Fruit fly (Drosophila melanogaster) whole organism, embryonic: ENCODE results near the gene CG3368.

Source experiments
- BEAF-32 ChIP-seq: fragments of 200-800 bp; sonication (Bioruptor generic); optimal IDR thresholded peaks from 3 replicates; lab custom pipeline; 2017; ENCODE audit warnings: missing biosample characterization, missing genetic modification characterization, mild to moderate bottlenecking, moderate library complexity, missing genetic modification reagents
- CG11247 ChIP-seq: fragments of 200-800 bp; sonication (Bioruptor generic); IDR thresholded peaks from 2 replicates; pipeline ENCODE4 v1.3.6; 2022; ENCODE audit warnings: missing biosample characterization, missing genetic modification characterization
- CG11504 ChIP-seq: fragments of 200-800 bp; sonication (Bioruptor generic); optimal IDR thresholded peaks from 3 replicates; lab custom pipeline; 2019; ENCODE audit warnings: missing biosample characterization, mild to moderate bottlenecking, missing genetic modification characterization, moderate library complexity
- CG13775 ChIP-seq: fragments of 200-800 bp; sonication (Bioruptor generic); optimal IDR thresholded peaks from 3 replicates; lab custom pipeline; 2017; ENCODE audit warnings: missing biosample characterization, mild to moderate bottlenecking, missing genetic modification characterization
- CG1529 ChIP-seq: fragments of 200-800 bp; sonication (Bioruptor generic); optimal IDR thresholded peaks from 3 replicates; lab custom pipeline; 2018; ENCODE audit warnings: missing biosample characterization, missing genetic modification characterization
- CG15696 ChIP-seq: fragments of 200-800 bp; sonication (Bioruptor generic); optimal IDR thresholded peaks from 2 replicates; lab custom pipeline; 2019; ENCODE audit warnings: missing biosample characterization, mild to moderate bottlenecking, missing genetic modification characterization, moderate library complexity
- CG17568 ChIP-seq: fragments of 200-800 bp; sonication (Bioruptor generic); optimal IDR thresholded peaks from 2 replicates; lab custom pipeline; 2018; ENCODE audit warnings: missing biosample characterization, mild to moderate bottlenecking, missing genetic modification characterization, moderate library complexity
- CG17912 ChIP-seq: fragments of 200-800 bp; sonication (Bioruptor generic); optimal IDR thresholded peaks from 2 replicates; lab custom pipeline; 2018; ENCODE audit warnings: missing biosample characterization, mild to moderate bottlenecking, missing genetic modification characterization
- CG1792 ChIP-seq: fragments of 200-800 bp; sonication (Bioruptor generic); optimal IDR thresholded peaks from 2 replicates; lab custom pipeline; 2016; ENCODE audit warnings: missing biosample characterization, missing genetic modification characterization
- CG30431 ChIP-seq: fragments of 200-800 bp; sonication (Bioruptor generic); optimal IDR thresholded peaks from 2 replicates; lab custom pipeline; 2017; ENCODE audit warnings: missing biosample characterization, missing genetic modification characterization
- CG7963 ChIP-seq: fragments of 200-800 bp; sonication (Bioruptor generic); IDR thresholded peaks from 3 replicates; pipeline ENCODE4 v1.3.6; 2022; ENCODE audit warnings: missing biosample characterization, missing genetic modification characterization; ENCODE audit not compliant: partially characterized antibody
- CG9609 ChIP-seq: fragments of 200-800 bp; sonication (Bioruptor generic); optimal IDR thresholded peaks from 3 replicates; lab custom pipeline; 2016; ENCODE audit warnings: missing biosample characterization, missing genetic modification characterization
- CG9876 ChIP-seq: fragments of 200-800 bp; sonication (Bioruptor generic); optimal IDR thresholded peaks from 2 replicates; lab custom pipeline; 2016; ENCODE audit warnings: missing biosample characterization, missing genetic modification characterization
- HLH4C ChIP-seq: fragments of 200-800 bp; sonication (Bioruptor generic); IDR thresholded peaks from 3 replicates; pipeline ENCODE4 v1.3.6; 2022; ENCODE audit warnings: missing biosample characterization, missing genetic modification characterization; ENCODE audit not compliant: partially characterized antibody
- Jarid2 ChIP-seq: fragments of 200-800 bp; sonication (Bioruptor generic); optimal IDR thresholded peaks from 3 replicates; lab custom pipeline; 2017; ENCODE audit warnings: mild to moderate bottlenecking, missing biosample characterization, missing genetic modification reagents, missing genetic modification characterization
- MBD-R2 ChIP-seq: fragments of 200-800 bp; sonication (Bioruptor generic); IDR thresholded peaks from 2 replicates; pipeline ENCODE4 v1.3.6; 2022; ENCODE audit warnings: missing biosample characterization, missing genetic modification characterization
- Meics ChIP-seq: fragments of 200-800 bp; sonication (Bioruptor generic); optimal IDR thresholded peaks from 2 replicates; lab custom pipeline; 2017; ENCODE audit warnings: missing biosample characterization, mild to moderate bottlenecking, missing genetic modification characterization
- Mes4 ChIP-seq: fragments of 200-800 bp; sonication (Bioruptor generic); optimal IDR thresholded peaks from 2 replicates; lab custom pipeline; 2016; ENCODE audit warnings: missing biosample characterization, missing genetic modification characterization
- Neu2 ChIP-seq: fragments of 200-800 bp; sonication (Bioruptor generic); optimal IDR thresholded peaks from 3 replicates; lab custom pipeline; 2016; ENCODE audit warnings: missing biosample characterization, missing genetic modification characterization, borderline replicate concordance
- Nf-YB ChIP-seq: fragments of 200-800 bp; sonication (Bioruptor generic); optimal IDR thresholded peaks from 3 replicates; lab custom pipeline; 2019; ENCODE audit warnings: missing biosample characterization, mild to moderate bottlenecking, missing genetic modification characterization, moderate library complexity
- NfI ChIP-seq: fragments of 200-800 bp; sonication (Bioruptor generic); optimal IDR thresholded peaks from 3 replicates; lab custom pipeline; 2018; ENCODE audit warnings: missing biosample characterization, mild to moderate bottlenecking, missing genetic modification characterization, moderate library complexity
- PHDP ChIP-seq: fragments of 200-800 bp; sonication (Bioruptor generic); optimal IDR thresholded peaks from 3 replicates; lab custom pipeline; 2018; ENCODE audit warnings: missing biosample characterization, mild to moderate bottlenecking, missing genetic modification characterization, moderate library complexity
- Sox102F ChIP-seq: fragments of 200-800 bp; sonication (Bioruptor generic); optimal IDR thresholded peaks from 2 replicates; lab custom pipeline; 2018; ENCODE audit warnings: missing biosample characterization, mild to moderate bottlenecking, missing genetic modification characterization, moderate library complexity
- Spps ChIP-seq: fragments of 200-800 bp; sonication (Bioruptor generic); optimal IDR thresholded peaks from 2 replicates; lab custom pipeline; 2018; ENCODE audit warnings: missing biosample characterization, mild to moderate bottlenecking, missing genetic modification characterization
- Stat92E ChIP-seq, 3 experiments: fragments of >200 bp in 2 of 3; fragments of 200-800 bp in 1 of 3; sonication (Bioruptor generic) in 1 of 3; optimal IDR thresholded peaks; 2 replicates each; lab custom pipeline; 2017 to 2019; ENCODE audit warnings: missing biosample characterization in 3 of 3, missing genetic modification characterization in 3 of 3, mild to moderate bottlenecking in 1 of 3, moderate library complexity in 1 of 3
- Xrp1 ChIP-seq: fragments of 200-800 bp; sonication (Bioruptor generic); IDR thresholded peaks from 2 replicates; pipeline ENCODE4 v1.3.6; 2022; ENCODE audit warnings: missing biosample characterization, missing genetic modification characterization
- YL-1 ChIP-seq: fragments of 200-800 bp; sonication (Bioruptor generic); optimal IDR thresholded peaks from 3 replicates; lab custom pipeline; 2017; ENCODE audit warnings: missing biosample characterization, mild to moderate bottlenecking, missing genetic modification characterization
- ara ChIP-seq: fragments of 200-800 bp; sonication (Bioruptor generic); IDR thresholded peaks from 2 replicates; pipeline ENCODE4 v1.3.6; 2022; ENCODE audit warnings: missing biosample characterization, missing genetic modification characterization
- ash1 ChIP-seq: fragments of 200-800 bp; sonication (Bioruptor generic); optimal IDR thresholded peaks from 2 replicates; lab custom pipeline; 2018; ENCODE audit warnings: missing biosample characterization, mild to moderate bottlenecking, missing genetic modification characterization
- ato ChIP-seq: fragments of 200-800 bp; sonication (Bioruptor generic); IDR thresholded peaks from 2 replicates; pipeline ENCODE4 v1.3.6; 2022; ENCODE audit warnings: missing biosample characterization, missing genetic modification characterization; ENCODE audit not compliant: partially characterized antibody
- btn ChIP-seq: fragments of 200-800 bp; sonication (Bioruptor generic); optimal IDR thresholded peaks from 2 replicates; lab custom pipeline; 2016; ENCODE audit warnings: missing biosample characterization, missing genetic modification characterization
- esg ChIP-seq: fragments of 200-800 bp; sonication (Bioruptor generic); conservative IDR thresholded peaks from 2 replicates; pipeline ENCODE4 v1.3.6; 2022; ENCODE audit warnings: missing biosample characterization, missing genetic modification characterization
- exex ChIP-seq: fragments of 200-800 bp; sonication (Bioruptor generic); optimal IDR thresholded peaks from 4 replicates; lab custom pipeline; 2018; ENCODE audit warnings: missing biosample characterization, mild to moderate bottlenecking, missing genetic modification characterization, moderate library complexity
- gcm ChIP-seq: fragments of 200-800 bp; sonication (Bioruptor generic); optimal IDR thresholded peaks from 2 replicates; lab custom pipeline; 2019; ENCODE audit warnings: missing biosample characterization, mild to moderate bottlenecking, missing genetic modification characterization, moderate library complexity
- gro ChIP-seq: fragments of 200-800 bp; sonication (Bioruptor generic); optimal IDR thresholded peaks from 2 replicates; lab custom pipeline; 2016; ENCODE audit warnings: missing biosample characterization, missing genetic modification characterization
- insv ChIP-seq, 2 experiments: fragments of 200-800 bp; sonication (Bioruptor generic); optimal IDR thresholded peaks; 3 replicates each; lab custom pipeline; 2016 to 2018; ENCODE audit warnings: missing biosample characterization in 2 of 2, missing genetic modification characterization in 2 of 2
- jumu ChIP-seq: fragments of 200-800 bp; sonication (Bioruptor generic); optimal IDR thresholded peaks from 3 replicates; lab custom pipeline; 2016; ENCODE audit warnings: missing biosample characterization, missing genetic modification characterization
- lilli ChIP-seq: fragments of 200-800 bp; sonication (Bioruptor generic); optimal IDR thresholded peaks from 3 replicates; lab custom pipeline; 2016; ENCODE audit warnings: missing biosample characterization, missing genetic modification characterization
- lmd ChIP-seq: fragments of 200-800 bp; sonication (Bioruptor generic); IDR thresholded peaks from 2 replicates; pipeline ENCODE4 v1.3.6; 2022; ENCODE audit warnings: missing biosample characterization, missing genetic modification characterization
- mam ChIP-seq: fragments of 200-800 bp; sonication (Bioruptor generic); optimal IDR thresholded peaks from 3 replicates; lab custom pipeline; 2016; ENCODE audit warnings: missing biosample characterization, missing genetic modification characterization
- org-1 ChIP-seq: fragments of 200-800 bp; sonication (Bioruptor generic); optimal IDR thresholded peaks from 2 replicates; lab custom pipeline; 2017; ENCODE audit warnings: missing biosample characterization, missing genetic modification characterization
- pan ChIP-seq, 4 experiments: fragments of >200 bp in 3 of 4; fragments of 200-800 bp in 1 of 4; sonication (Bioruptor generic) in 1 of 4; optimal IDR thresholded peaks in 3 of 4; IDR thresholded peaks in 1 of 4; 2 replicates each; pipeline versions ENCODE4 v1.3.6 to Lab custom; 2017 to 2022; ENCODE audit warnings: missing biosample characterization in 2 of 4, missing genetic modification characterization in 2 of 4, mixed read lengths in 1 of 4
- ssp ChIP-seq: fragments of 200-800 bp; sonication (Bioruptor generic); IDR thresholded peaks from 2 replicates; pipeline ENCODE4 v1.3.6; 2022; ENCODE audit warnings: missing biosample characterization, missing genetic modification characterization
- toy ChIP-seq: fragments of 200-800 bp; sonication (Bioruptor generic); IDR thresholded peaks from 2 replicates; pipeline ENCODE4 v1.3.6; 2022; ENCODE audit warnings: missing biosample characterization, missing genetic modification characterization
- vfl ChIP-seq: fragments of 200-800 bp; sonication (Bioruptor generic); optimal IDR thresholded peaks from 2 replicates; lab custom pipeline; 2016; ENCODE audit warnings: missing biosample characterization, missing genetic modification characterization
- vnd ChIP-seq: fragments of 200-800 bp; sonication (Bioruptor generic); IDR thresholded peaks from 3 replicates; pipeline ENCODE4 v1.3.6; 2022; ENCODE audit warnings: missing biosample characterization, missing genetic modification characterization; ENCODE audit not compliant: partially characterized antibody
- wek ChIP-seq: fragments of 200-800 bp; sonication (Bioruptor generic); optimal IDR thresholded peaks from 3 replicates; lab custom pipeline; 2018; ENCODE audit warnings: missing biosample characterization, mild to moderate bottlenecking, missing genetic modification characterization, moderate library complexity
- yki ChIP-seq: fragments of >200 bp; optimal IDR thresholded peaks from 3 replicates; lab custom pipeline; 2018

CG3368 gene

dm6 chr3R:27253136-27253920 is 30.3 kb upstream of the CG3368 start, which contains the start of gene pll (continued):
- TF ChIP-seq Neu2 (no peak), CG17912 (GFP tag; lab: Kevin White, UChicago) (no peak), Mes4 (GFP tag; lab: Kevin White, UChicago) (peak; percentile 10), ato (GFP tag; lab: Robert Waterston, UW) (no peak), CG9609 (GFP tag; lab: Kevin White, UChicago) (peak; percentile 53), pan (optimal IDR thresholded peaks at IDR 0.05; lab: Kevin White, UChicago) (no peak), pan (GFP tag; optimal IDR thresholded peaks at IDR 0.05 in 1 of 2, IDR thresholded peaks at IDR 0.05 in 1 of 2) (peak in 1 of 2 experiments; percentile 94), MBD-R2 (GFP tag; lab: Robert Waterston, UW) (peak; percentile 89), Xrp1 (GFP tag; lab: Robert Waterston, UW) (peak; percentile 91), org-1 (GFP tag; lab: Kevin White, UChicago) (peak; percentile 17), CG9876 (peak; percentile 41), CG13775 (GFP tag; lab: Kevin White, UChicago) (peak; percentile 81), btn (GFP tag; lab: Kevin White, UChicago) (peak; percentile 2), jumu (peak; percentile 47), Spps (peak; percentile 57), ssp (GFP tag; lab: Robert Waterston, UW) (peak; percentile 82), esg (GFP tag; lab: Robert Waterston, UW) (peak; percentile 83), gcm (GFP tag; lab: Kevin White, UChicago) (peak; percentile 72), PHDP (tag; lab: Kevin White, UChicago) (peak; percentile 82), CG7963 (GFP tag; lab: Robert Waterston, UW) (no peak), vnd (GFP tag; lab: Robert Waterston, UW) (0 out of 3 replicates have a peak, but pooled peaks have one; percentile 9), YL-1 (peak; percentile 74), CG17568 (no peak), Meics (GFP tag; lab: Kevin White, UChicago) (peak; percentile 76), ash1 (GFP tag; lab: Kevin White, UChicago) (no peak), lilli (GFP tag; lab: Kevin White, UChicago) (peak; percentile 89), BEAF-32 (GFP tag; lab: Kevin White, UChicago) (peak; percentile 83), NfI (GFP tag; lab: Kevin White, UChicago) (peak; percentile 83), ara (GFP tag; lab: Robert Waterston, UW) (peak; percentile 80), vfl (peak; percentile 67), CG11504 (tag; lab: Kevin White, UChicago) (no peak), CG1792 (GFP tag; lab: Kevin White, UChicago) (peak; percentile 26), CG1529 (no peak), mam (GFP tag; lab: Kevin White, UChicago) (peak; percentile 89), CG15696 (peak; percentile 58), toy (GFP tag; lab: Robert Waterston, UW) (no peak), lmd (peak; percentile 85), CG30431 (GFP tag; lab: Kevin White, UChicago) (peak; percentile 48), gro (peak; percentile 58), yki (lab: Kevin White, UChicago) (no peak), insv (GFP tag; optimal IDR thresholded peaks at IDR 0.05; lab: Kevin White, UChicago) (peak in 1 of 2 experiments; percentile 47), Jarid2 (peak; percentile 28), Sox102F (GFP tag; lab: Kevin White, UChicago) (peak; percentile 85), wek (GFP tag; lab: Kevin White, UChicago) (no peak), HLH4C (GFP tag; lab: Robert Waterston, UW) (peak; percentile 51; the same call in 1 of the 3 replicates), exex (tag; lab: Kevin White, UChicago) (peak; percentile 70), Nf-YB (GFP tag; lab: Kevin White, UChicago) (peak; percentile 41), CG11247 (GFP tag; lab: Robert Waterston, UW) (peak; percentile 90), Stat92E (GFP tag; optimal IDR thresholded peaks at IDR 0.05; lab: Kevin White, UChicago) (peak in 1 of 3 experiments; percentile 64)
